Fruit fly (Drosophila melanogaster) whole organism, embryonic: ENCODE data around the gene Fnta.
A peak's percentile ranks its signal among the peaks of the same experiment; 100 is the strongest.

Experiments
- C15 ChIP-seq: fragments of 200-800 bp; sonication (Bioruptor generic); IDR thresholded peaks from 3 replicates; pipeline ENCODE4 v1.3.6; 2022; ENCODE audit warnings: missing biosample characterization, missing genetic modification characterization
- CG10274 ChIP-seq: fragments of 200-800 bp; sonication (Bioruptor generic); optimal IDR thresholded peaks from 3 replicates; lab custom pipeline; 2017; ENCODE audit warnings: missing biosample characterization, mild to moderate bottlenecking, missing genetic modification characterization
- CG10979 ChIP-seq: fragments of 200-800 bp; sonication (Bioruptor generic); optimal IDR thresholded peaks from 2 replicates; lab custom pipeline; 2018; ENCODE audit warnings: missing biosample characterization, mild to moderate bottlenecking, missing genetic modification characterization, moderate library complexity
- CG12071 ChIP-seq: fragments of 200-800 bp; sonication (Bioruptor generic); optimal IDR thresholded peaks from 3 replicates; lab custom pipeline; 2018; ENCODE audit warnings: missing biosample characterization, mild to moderate bottlenecking, missing genetic modification characterization
- CG12236 ChIP-seq: fragments of 200-800 bp; sonication (Bioruptor generic); optimal IDR thresholded peaks from 2 replicates; lab custom pipeline; 2016; ENCODE audit warnings: missing biosample characterization, missing genetic modification characterization
- CG12659 ChIP-seq: fragments of 200-800 bp; sonication (Bioruptor generic); optimal IDR thresholded peaks from 3 replicates; lab custom pipeline; 2017; ENCODE audit warnings: mild to moderate bottlenecking, missing biosample characterization, missing genetic modification reagents, missing genetic modification characterization
- CG13287 ChIP-seq: fragments of 200-800 bp; sonication (Bioruptor generic); IDR thresholded peaks from 2 replicates; pipeline ENCODE4 v1.3.6; 2022; ENCODE audit warnings: missing biosample characterization, missing genetic modification characterization; ENCODE audit not compliant: partially characterized antibody
- CG14050 ChIP-seq: fragments of 200-800 bp; sonication (Bioruptor generic); IDR thresholded peaks from 3 replicates; pipeline ENCODE4 v1.3.6; 2022; ENCODE audit warnings: missing biosample characterization, missing genetic modification characterization
- CG14441 ChIP-seq: fragments of 200-800 bp; sonication (Bioruptor generic); IDR thresholded peaks from 2 replicates; pipeline ENCODE4 v1.3.6; 2022; ENCODE audit warnings: missing biosample characterization, missing genetic modification characterization
- CG15514 ChIP-seq: fragments of 200-800 bp; sonication (Bioruptor generic); optimal IDR thresholded peaks from 3 replicates; lab custom pipeline; 2017; ENCODE audit warnings: missing biosample characterization, missing genetic modification characterization, mild to moderate bottlenecking, moderate library complexity, missing genetic modification reagents
- CG2202 ChIP-seq: fragments of 200-800 bp; sonication (Bioruptor generic); optimal IDR thresholded peaks from 2 replicates; lab custom pipeline; 2018; ENCODE audit warnings: missing biosample characterization, mild to moderate bottlenecking, missing genetic modification characterization
- CG31441 ChIP-seq: fragments of 200-800 bp; sonication (Bioruptor generic); IDR thresholded peaks from 2 replicates; pipeline ENCODE4 v1.3.6; 2022; ENCODE audit warnings: missing biosample characterization, missing genetic modification characterization
- CG32532 ChIP-seq: fragments of 200-800 bp; sonication (Bioruptor generic); IDR thresholded peaks from 2 replicates; pipeline ENCODE4 v1.3.6; 2022; ENCODE audit warnings: missing biosample characterization, missing genetic modification characterization
- CG4617 ChIP-seq: fragments of 200-800 bp; sonication (Bioruptor generic); optimal IDR thresholded peaks from 3 replicates; lab custom pipeline; 2016; ENCODE audit warnings: missing biosample characterization, missing genetic modification characterization, borderline replicate concordance
- CG5180 ChIP-seq: fragments of 200-800 bp; sonication (Bioruptor generic); optimal IDR thresholded peaks from 3 replicates; lab custom pipeline; 2017; ENCODE audit warnings: missing biosample characterization, missing genetic modification characterization, mild to moderate bottlenecking, moderate library complexity, missing genetic modification reagents
- CG6272 ChIP-seq: fragments of 200-800 bp; sonication (Bioruptor generic); IDR thresholded peaks from 2 replicates; pipeline ENCODE4 v1.3.6; 2022; ENCODE audit warnings: missing biosample characterization, missing genetic modification characterization
- CG8478 ChIP-seq: fragments of >200 bp; optimal IDR thresholded peaks from 2 replicates; lab custom pipeline; 2018
- CG8765 ChIP-seq: fragments of 200-800 bp; sonication (Bioruptor generic); IDR thresholded peaks from 2 replicates; pipeline ENCODE4 v1.3.6; 2022; ENCODE audit warnings: missing biosample characterization, missing genetic modification characterization
- Dbx ChIP-seq: fragments of 200-800 bp; sonication (Bioruptor generic); IDR thresholded peaks from 3 replicates; pipeline ENCODE4 v1.3.6; 2022; ENCODE audit warnings: missing biosample characterization, missing genetic modification characterization
- Fer2 ChIP-seq: fragments of 200-800 bp; sonication (Bioruptor generic); optimal IDR thresholded peaks from 2 replicates; lab custom pipeline; 2018; ENCODE audit warnings: missing biosample characterization, mild to moderate bottlenecking, missing genetic modification characterization, moderate library complexity
- Fer3 ChIP-seq: fragments of 200-800 bp; sonication (Bioruptor generic); optimal IDR thresholded peaks from 2 replicates; lab custom pipeline; 2018; ENCODE audit warnings: missing biosample characterization, mild to moderate bottlenecking, missing genetic modification characterization, moderate library complexity
- HLH54F ChIP-seq: fragments of 200-800 bp; sonication (Bioruptor generic); optimal IDR thresholded peaks from 3 replicates; lab custom pipeline; 2016; ENCODE audit warnings: missing biosample characterization, missing genetic modification characterization
- Hey ChIP-seq: fragments of 200-800 bp; sonication (Bioruptor generic); optimal IDR thresholded peaks from 3 replicates; lab custom pipeline; 2018; ENCODE audit warnings: missing biosample characterization, mild to moderate bottlenecking, missing genetic modification characterization
- Hmx ChIP-seq: fragments of 200-800 bp; sonication (Bioruptor generic); optimal IDR thresholded peaks from 2 replicates; lab custom pipeline; 2016; ENCODE audit warnings: missing biosample characterization, missing genetic modification characterization
- Hr78 ChIP-seq, 2 experiments: fragments of 200-800 bp in 1 of 2; fragments of >200 bp in 1 of 2; sonication (Bioruptor generic) in 1 of 2; optimal IDR thresholded peaks; 2 replicates each; lab custom pipeline; 2017 to 2019; ENCODE audit warnings: missing biosample characterization in 2 of 2, missing genetic modification characterization in 2 of 2, mild to moderate bottlenecking in 1 of 2, moderate library complexity in 1 of 2
- Hsf ChIP-seq: fragments of 200-800 bp; sonication (Bioruptor generic); optimal IDR thresholded peaks from 3 replicates; lab custom pipeline; 2016; ENCODE audit warnings: missing biosample characterization, missing genetic modification characterization
- MTF-1 ChIP-seq: fragments of 200-800 bp; sonication (Bioruptor generic); optimal IDR thresholded peaks from 2 replicates; lab custom pipeline; 2018; ENCODE audit warnings: missing biosample characterization, mild to moderate bottlenecking, missing genetic modification characterization, borderline replicate concordance
- Oaz ChIP-seq: fragments of 200-800 bp; sonication (Bioruptor generic); IDR thresholded peaks from 2 replicates; pipeline ENCODE4 v1.3.6; 2022; ENCODE audit warnings: missing biosample characterization, missing genetic modification characterization
- Poxn ChIP-seq: fragments of 200-800 bp; sonication (Bioruptor generic); IDR thresholded peaks from 2 replicates; pipeline ENCODE4 v1.3.6; 2022; ENCODE audit warnings: missing biosample characterization, missing genetic modification characterization
- Ravus ChIP-seq: fragments of 200-800 bp; sonication (Bioruptor generic); IDR thresholded peaks from 2 replicates; pipeline ENCODE4 v1.3.6; 2022; ENCODE audit warnings: missing biosample characterization, missing genetic modification characterization
- Six4 ChIP-seq: fragments of 200-800 bp; sonication (Bioruptor generic); optimal IDR thresholded peaks from 2 replicates; lab custom pipeline; 2016; ENCODE audit warnings: missing biosample characterization, missing genetic modification characterization
- aop ChIP-seq: fragments of 200-800 bp; sonication (Bioruptor generic); IDR thresholded peaks from 2 replicates; pipeline ENCODE4 v1.3.6; 2022; ENCODE audit warnings: missing biosample characterization, missing genetic modification characterization
- ato ChIP-seq: fragments of 200-800 bp; sonication (Bioruptor generic); IDR thresholded peaks from 2 replicates; pipeline ENCODE4 v1.3.6; 2022; ENCODE audit warnings: missing biosample characterization, missing genetic modification characterization; ENCODE audit not compliant: partially characterized antibody
- bbx ChIP-seq: fragments of 200-800 bp; sonication (Bioruptor generic); IDR thresholded peaks from 2 replicates; pipeline ENCODE4 v1.3.6; 2022; ENCODE audit warnings: missing biosample characterization, missing genetic modification characterization; ENCODE audit not compliant: partially characterized antibody
- bowl ChIP-seq: fragments of 200-800 bp; sonication (Bioruptor generic); IDR thresholded peaks from 2 replicates; pipeline ENCODE4 v1.3.6; 2022; ENCODE audit warnings: missing biosample characterization, missing genetic modification characterization
- cg ChIP-seq: fragments of 200-800 bp; sonication (Bioruptor generic); optimal IDR thresholded peaks from 3 replicates; lab custom pipeline; 2019; ENCODE audit warnings: missing biosample characterization, mild to moderate bottlenecking, missing genetic modification characterization, moderate library complexity
- chn ChIP-seq: fragments of 200-800 bp; sonication (Bioruptor generic); optimal IDR thresholded peaks from 2 replicates; lab custom pipeline; 2016; ENCODE audit warnings: missing biosample characterization, missing genetic modification characterization
- ci ChIP-seq: fragments of 200-800 bp; sonication (Bioruptor generic); IDR thresholded peaks from 3 replicates; pipeline ENCODE4 v1.3.6; 2022; ENCODE audit warnings: missing biosample characterization, missing genetic modification characterization
- corto ChIP-seq: fragments of 200-800 bp; sonication (Bioruptor generic); optimal IDR thresholded peaks from 2 replicates; lab custom pipeline; 2016; ENCODE audit warnings: missing biosample characterization, mild to moderate bottlenecking, missing genetic modification characterization, moderate library complexity
- dan ChIP-seq: fragments of 200-800 bp; sonication (Bioruptor generic); IDR thresholded peaks from 2 replicates; pipeline ENCODE4 v1.3.6; 2022; ENCODE audit warnings: missing biosample characterization, missing genetic modification characterization
- disco-r ChIP-seq: fragments of 200-800 bp; sonication (Bioruptor generic); optimal IDR thresholded peaks from 2 replicates; lab custom pipeline; 2016; ENCODE audit warnings: missing biosample characterization, missing genetic modification characterization
- ftz-f1 ChIP-seq: fragments of 200-800 bp; sonication (Bioruptor generic); optimal IDR thresholded peaks from 2 replicates; lab custom pipeline; 2016; ENCODE audit warnings: missing biosample characterization, missing genetic modification characterization
- gt ChIP-seq: fragments of 200-800 bp; sonication (Bioruptor generic); IDR thresholded peaks from 2 replicates; pipeline ENCODE4 v1.3.6; 2022; ENCODE audit warnings: missing biosample characterization, missing genetic modification characterization
- lola ChIP-seq, 3 experiments: fragments of >200 bp in 2 of 3; fragments of 200-800 bp in 1 of 3; sonication (Bioruptor generic) in 1 of 3; optimal IDR thresholded peaks; 2 replicates each; lab custom pipeline; 2017 to 2019; ENCODE audit warnings: missing biosample characterization in 3 of 3, missing genetic modification characterization in 3 of 3, mild to moderate bottlenecking in 1 of 3, moderate library complexity in 1 of 3
- odd ChIP-seq: fragments of 200-800 bp; sonication (Bioruptor generic); optimal IDR thresholded peaks from 2 replicates; lab custom pipeline; 2017; ENCODE audit warnings: missing biosample characterization, mild to moderate bottlenecking, missing genetic modification characterization
- phol ChIP-seq: fragments of 200-800 bp; sonication (Bioruptor generic); optimal IDR thresholded peaks from 3 replicates; lab custom pipeline; 2018; ENCODE audit warnings: missing biosample characterization, mild to moderate bottlenecking, missing genetic modification characterization, moderate library complexity
- repo ChIP-seq: fragments of 200-800 bp; sonication (Bioruptor generic); optimal IDR thresholded peaks from 2 replicates; lab custom pipeline; 2016; ENCODE audit warnings: missing biosample characterization, missing genetic modification characterization
- sd ChIP-seq: fragments of 200-800 bp; sonication (Bioruptor generic); optimal IDR thresholded peaks from 3 replicates; lab custom pipeline; 2018; ENCODE audit warnings: missing biosample characterization, mild to moderate bottlenecking, missing genetic modification characterization, moderate library complexity
- sna ChIP-seq: fragments of 200-800 bp; sonication (Bioruptor generic); IDR thresholded peaks from 2 replicates; pipeline ENCODE4 v1.3.6; 2022; ENCODE audit warnings: missing biosample characterization, missing genetic modification characterization; ENCODE audit not compliant: partially characterized antibody
- tio ChIP-seq: fragments of 200-800 bp; sonication (Bioruptor generic); optimal IDR thresholded peaks from 2 replicates; lab custom pipeline; 2017; ENCODE audit warnings: missing biosample characterization, missing genetic modification characterization, inconsistent platforms
- wdn ChIP-seq: fragments of 200-800 bp; sonication (Bioruptor generic); IDR thresholded peaks from 2 replicates; pipeline ENCODE4 v1.3.6; 2022; ENCODE audit warnings: missing biosample characterization, missing genetic modification characterization
- yki ChIP-seq: fragments of >200 bp; optimal IDR thresholded peaks from 3 replicates; lab custom pipeline; 2018

The Fnta gene

DNA sequence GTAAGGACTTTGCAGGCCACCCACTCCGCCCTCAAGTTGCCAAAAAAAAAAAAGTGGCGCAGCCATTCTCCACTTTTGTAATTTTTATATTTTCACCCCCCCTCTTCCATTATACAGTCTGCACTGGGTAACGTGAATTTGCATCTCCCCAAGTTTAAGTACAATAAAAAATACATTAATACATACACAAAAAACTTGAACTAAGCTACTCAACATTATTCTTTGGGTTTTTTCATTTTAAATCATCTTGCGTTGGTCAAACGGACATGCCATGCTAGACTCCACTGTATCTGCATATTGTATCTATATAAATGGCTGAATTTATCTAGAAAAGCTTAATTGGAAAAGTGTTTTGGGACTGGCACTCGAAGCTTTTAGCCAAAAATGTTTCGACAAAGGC lies 31.0 kb upstream of the Fnta start (continued):
- no peak for TF ChIP-seq tio (GFP tag; lab: Kevin White, UChicago)
- TF ChIP-seq cg (GFP tag; lab: Kevin White, UChicago), result no peak
- no peak for TF ChIP-seq gt (GFP tag; lab: Robert Waterston, UW)
- TF ChIP-seq sd (tag; lab: Kevin White, UChicago), result no peak
- no peak for TF ChIP-seq CG12659 (GFP tag; lab: Kevin White, UChicago)
- no peak for TF ChIP-seq Ravus
- no peak for TF ChIP-seq CG10274 (GFP tag; lab: Kevin White, UChicago)
- TF ChIP-seq CG8478, result no peak
- TF ChIP-seq C15, result no peak
- TF ChIP-seq CG8765 (GFP tag; lab: Robert Waterston, UW), result no peak
- 0 out of 3 replicates have a peak, but pooled peaks have one; percentile 27 for TF ChIP-seq Dbx (GFP tag; lab: Robert Waterston, UW)
- no peak for TF ChIP-seq odd
- no peak for TF ChIP-seq CG12236 (GFP tag; lab: Kevin White, UChicago)
- no peak for TF ChIP-seq Poxn (GFP tag; lab: Robert Waterston, UW)
- TF ChIP-seq ftz-f1, result no peak
- TF ChIP-seq HLH54F (GFP tag; lab: Kevin White, UChicago), result no peak
- TF ChIP-seq ato, result no peak
- TF ChIP-seq bowl, result no peak
- no peak for TF ChIP-seq aop (GFP tag; lab: Robert Waterston, UW)
- no peak for TF ChIP-seq corto (GFP tag; lab: Kevin White, UChicago)
- TF ChIP-seq Hr78 (GFP tag; optimal IDR thresholded peaks at IDR 0.05; lab: Kevin White, UChicago), result no peak
- no peak for TF ChIP-seq bbx (GFP tag; lab: Robert Waterston, UW)
- no peak for TF ChIP-seq Hey (tag; lab: Kevin White, UChicago)
- TF ChIP-seq CG32532 (GFP tag; lab: Robert Waterston, UW), result peak; percentile 74
- TF ChIP-seq CG4617, result no peak
- TF ChIP-seq ci (GFP tag; lab: Robert Waterston, UW), result 0 out of 3 replicates have a peak, but pooled peaks have one; percentile 46
- TF ChIP-seq CG15514 (GFP tag; lab: Kevin White, UChicago), result peak; percentile 36
- no peak for TF ChIP-seq repo (GFP tag; lab: Kevin White, UChicago)
- TF ChIP-seq Hsf (GFP tag; lab: Kevin White, UChicago), result no peak
- TF ChIP-seq Fer2 (tag; lab: Kevin White, UChicago), result peak; percentile 18
- no peak for TF ChIP-seq yki
- TF ChIP-seq Fer3, result peak; percentile 63
- no peak for TF ChIP-seq CG10979 (tag; lab: Kevin White, UChicago)
- no peak for TF ChIP-seq dan (GFP tag; lab: Robert Waterston, UW)
- TF ChIP-seq CG13287 (GFP tag; lab: Robert Waterston, UW), result no peak
- TF ChIP-seq CG2202 (tag; lab: Kevin White, UChicago), result no peak
- no peak for TF ChIP-seq CG14050 (GFP tag; lab: Robert Waterston, UW)
- TF ChIP-seq lola (GFP tag; optimal IDR thresholded peaks at IDR 0.05; lab: Kevin White, UChicago), result no peak
- no peak for TF ChIP-seq disco-r
- TF ChIP-seq Oaz (GFP tag; lab: Robert Waterston, UW), result no peak
- TF ChIP-seq sna, result no peak
- TF ChIP-seq Hmx (GFP tag; lab: Kevin White, UChicago), result no peak
- TF ChIP-seq phol, result peak; percentile 42
- TF ChIP-seq chn, result no peak
- peak; percentile 50; the same call in 1 of the 2 replicates for TF ChIP-seq CG6272 (GFP tag; lab: Robert Waterston, UW)
- no peak for TF ChIP-seq wdn
- peak; percentile 79 for TF ChIP-seq CG14441
- no peak for TF ChIP-seq Six4 (GFP tag; lab: Kevin White, UChicago)
- TF ChIP-seq MTF-1 (GFP tag; lab: Kevin White, UChicago), result no peak
- TF ChIP-seq CG31441 (GFP tag; lab: Robert Waterston, UW), result no peak
- no peak for TF ChIP-seq CG5180 (GFP tag; lab: Kevin White, UChicago)
- TF ChIP-seq CG12071 (GFP tag; lab: Kevin White, UChicago), result peak; percentile 45
